Fruit fly (Drosophila melanogaster) whole organism, embryonic: ENCODE data around the gene Pink1.

ENCODE experiments used
- Blimp-1 ChIP-seq: fragments of 200-800 bp; sonication (Bioruptor generic); optimal IDR thresholded peaks from 3 replicates; lab custom pipeline; 2018; ENCODE audit warnings: missing biosample characterization, missing genetic modification characterization, mild to moderate bottlenecking, moderate library complexity, missing genetic modification reagents
- CG1024 ChIP-seq: fragments of 200-800 bp; sonication (Bioruptor generic); IDR thresholded peaks from 2 replicates; pipeline ENCODE4 v1.3.6; 2022; ENCODE audit warnings: missing biosample characterization, missing genetic modification characterization
- CG11504 ChIP-seq: fragments of 200-800 bp; sonication (Bioruptor generic); optimal IDR thresholded peaks from 3 replicates; lab custom pipeline; 2019; ENCODE audit warnings: missing biosample characterization, mild to moderate bottlenecking, missing genetic modification characterization, moderate library complexity
- CG12659 ChIP-seq: fragments of 200-800 bp; sonication (Bioruptor generic); optimal IDR thresholded peaks from 3 replicates; lab custom pipeline; 2017; ENCODE audit warnings: mild to moderate bottlenecking, missing biosample characterization, missing genetic modification reagents, missing genetic modification characterization
- CG13296 ChIP-seq: fragments of 200-800 bp; sonication (Bioruptor generic); optimal IDR thresholded peaks from 3 replicates; lab custom pipeline; 2018; ENCODE audit warnings: missing biosample characterization, mild to moderate bottlenecking, missing genetic modification characterization
- CG13624 ChIP-seq: fragments of 200-800 bp; sonication (Bioruptor generic); optimal IDR thresholded peaks from 2 replicates; lab custom pipeline; 2016; ENCODE audit warnings: missing biosample characterization, missing genetic modification characterization
- CG15011 ChIP-seq: fragments of 200-800 bp; sonication (Bioruptor generic); optimal IDR thresholded peaks from 3 replicates; lab custom pipeline; 2018; ENCODE audit warnings: missing biosample characterization, mild to moderate bottlenecking, missing genetic modification characterization
- CG15073 ChIP-seq: fragments of 200-800 bp; sonication (Bioruptor generic); optimal IDR thresholded peaks from 2 replicates; lab custom pipeline; 2016; ENCODE audit warnings: missing biosample characterization, missing genetic modification characterization
- CG15514 ChIP-seq: fragments of 200-800 bp; sonication (Bioruptor generic); optimal IDR thresholded peaks from 3 replicates; lab custom pipeline; 2017; ENCODE audit warnings: missing biosample characterization, missing genetic modification characterization, mild to moderate bottlenecking, moderate library complexity, missing genetic modification reagents
- CG17568 ChIP-seq: fragments of 200-800 bp; sonication (Bioruptor generic); optimal IDR thresholded peaks from 2 replicates; lab custom pipeline; 2018; ENCODE audit warnings: missing biosample characterization, mild to moderate bottlenecking, missing genetic modification characterization, moderate library complexity
- CG2678 ChIP-seq: fragments of 200-800 bp; sonication (Bioruptor generic); optimal IDR thresholded peaks from 3 replicates; lab custom pipeline; 2019; ENCODE audit warnings: missing biosample characterization, mild to moderate bottlenecking, missing genetic modification characterization, moderate library complexity
- CG31441 ChIP-seq: fragments of 200-800 bp; sonication (Bioruptor generic); IDR thresholded peaks from 2 replicates; pipeline ENCODE4 v1.3.6; 2022; ENCODE audit warnings: missing biosample characterization, missing genetic modification characterization
- CG32772 ChIP-seq: fragments of 200-800 bp; sonication (Bioruptor generic); IDR thresholded peaks from 2 replicates; pipeline ENCODE4 v1.3.6; 2022; ENCODE audit warnings: missing biosample characterization, missing genetic modification characterization
- CG3281 ChIP-seq: fragments of 200-800 bp; sonication (Bioruptor generic); optimal IDR thresholded peaks from 3 replicates; lab custom pipeline; 2017; ENCODE audit warnings: missing biosample characterization, mild to moderate bottlenecking, missing genetic modification characterization
- CG3726 ChIP-seq: fragments of 200-800 bp; sonication (Bioruptor generic); IDR thresholded peaks from 3 replicates; pipeline ENCODE4, ENCODE4 v1.3.6; 2022; ENCODE audit warnings: missing biosample characterization, missing genetic modification characterization
- CG4404 ChIP-seq: fragments of 200-800 bp; sonication (Bioruptor generic); IDR thresholded peaks from 2 replicates; pipeline ENCODE4 v1.3.6; 2022; ENCODE audit warnings: missing biosample characterization, missing genetic modification characterization
- CG6254 ChIP-seq: fragments of 200-800 bp; sonication (Bioruptor generic); optimal IDR thresholded peaks from 3 replicates; lab custom pipeline; 2017; ENCODE audit warnings: mild to moderate bottlenecking, missing biosample characterization, missing genetic modification reagents, missing genetic modification characterization
- CG6654 ChIP-seq: fragments of 200-800 bp; sonication (Bioruptor generic); optimal IDR thresholded peaks from 2 replicates; lab custom pipeline; 2017; ENCODE audit warnings: missing biosample characterization, mild to moderate bottlenecking, missing genetic modification characterization
- CG6765 ChIP-seq: fragments of 200-800 bp; sonication (Bioruptor generic); optimal IDR thresholded peaks from 3 replicates; lab custom pipeline; 2017; ENCODE audit warnings: missing biosample characterization, mild to moderate bottlenecking, missing genetic modification characterization
- CG9609 ChIP-seq: fragments of 200-800 bp; sonication (Bioruptor generic); optimal IDR thresholded peaks from 3 replicates; lab custom pipeline; 2016; ENCODE audit warnings: missing biosample characterization, missing genetic modification characterization
- CHES-1-like ChIP-seq: fragments of 200-800 bp; sonication (Bioruptor generic); optimal IDR thresholded peaks from 2 replicates; lab custom pipeline; 2016; ENCODE audit warnings: missing biosample characterization, missing genetic modification characterization
- Dad ChIP-seq: fragments of 200-800 bp; sonication (Bioruptor generic); optimal IDR thresholded peaks from 3 replicates; lab custom pipeline; 2016; ENCODE audit warnings: missing biosample characterization, missing genetic modification characterization
- E2f1 ChIP-seq: fragments of 200-800 bp; sonication (Bioruptor generic); IDR thresholded peaks from 2 replicates; pipeline ENCODE4 v1.3.6; 2022; ENCODE audit warnings: missing biosample characterization, missing genetic modification characterization
- Eip74EF ChIP-seq, 2 experiments: fragments of 200-800 bp in 1 of 2; fragments of >200 bp in 1 of 2; sonication (Bioruptor generic) in 1 of 2; optimal IDR thresholded peaks; 2 replicates each; lab custom pipeline; 2017 to 2019; ENCODE audit warnings: missing biosample characterization in 2 of 2, missing genetic modification characterization in 2 of 2, mild to moderate bottlenecking in 1 of 2, moderate library complexity in 1 of 2
- Elba2 ChIP-seq: fragments of 200-800 bp; sonication (Bioruptor generic); optimal IDR thresholded peaks from 3 replicates; lab custom pipeline; 2016; ENCODE audit warnings: missing biosample characterization, missing genetic modification characterization
- Gug ChIP-seq: fragments of 200-800 bp; sonication (Bioruptor generic); IDR thresholded peaks from 4 replicates; pipeline ENCODE4 v1.3.6; 2022; ENCODE audit warnings: missing biosample characterization, missing genetic modification characterization
- HmgD ChIP-seq: fragments of 200-800 bp; sonication (Bioruptor generic); optimal IDR thresholded peaks from 3 replicates; lab custom pipeline; 2016; ENCODE audit warnings: missing biosample characterization, missing genetic modification characterization
- Kr ChIP-seq: fragments of 200-800 bp; sonication (Bioruptor generic); optimal IDR thresholded peaks from 2 replicates; lab custom pipeline; 2017; ENCODE audit warnings: missing biosample characterization, mild to moderate bottlenecking, missing genetic modification characterization
- Lpt ChIP-seq: fragments of >200 bp; optimal IDR thresholded peaks from 2 replicates; lab custom pipeline; 2018; ENCODE audit warnings: missing biosample characterization, missing genetic modification characterization
- MTF-1 ChIP-seq: fragments of 200-800 bp; sonication (Bioruptor generic); optimal IDR thresholded peaks from 2 replicates; lab custom pipeline; 2018; ENCODE audit warnings: missing biosample characterization, mild to moderate bottlenecking, missing genetic modification characterization, borderline replicate concordance
- Mrtf ChIP-seq: fragments of 200-800 bp; sonication (Bioruptor generic); IDR thresholded peaks from 3 replicates; pipeline ENCODE4 v1.3.6; 2022; ENCODE audit warnings: missing biosample characterization, missing genetic modification characterization
- Myb ChIP-seq: fragments of 200-800 bp; sonication (Bioruptor generic); optimal IDR thresholded peaks from 2 replicates; lab custom pipeline; 2016; ENCODE audit warnings: missing biosample characterization, missing genetic modification characterization
- NK7.1 ChIP-seq: fragments of 200-800 bp; sonication (Bioruptor generic); optimal IDR thresholded peaks from 3 replicates; lab custom pipeline; 2016; ENCODE audit warnings: missing biosample characterization, missing genetic modification characterization
- Sox100B ChIP-seq: fragments of 200-800 bp; sonication (Bioruptor generic); optimal IDR thresholded peaks from 3 replicates; lab custom pipeline; 2018; ENCODE audit warnings: missing biosample characterization, mild to moderate bottlenecking, missing genetic modification characterization
- Ssrp ChIP-seq: fragments of 200-800 bp; sonication (Bioruptor generic); optimal IDR thresholded peaks from 2 replicates; lab custom pipeline; 2018; ENCODE audit warnings: missing biosample characterization, mild to moderate bottlenecking, missing genetic modification characterization, moderate library complexity
- TFAM ChIP-seq: fragments of 200-800 bp; sonication (Bioruptor generic); optimal IDR thresholded peaks from 2 replicates; lab custom pipeline; 2017; ENCODE audit warnings: missing biosample characterization, missing genetic modification characterization, inconsistent platforms
- ac ChIP-seq: fragments of 200-800 bp; sonication (Bioruptor generic); optimal IDR thresholded peaks from 3 replicates; lab custom pipeline; 2017; ENCODE audit warnings: missing biosample characterization, mild to moderate bottlenecking, missing genetic modification characterization
- al ChIP-seq: fragments of 200-800 bp; sonication (Bioruptor generic); IDR thresholded peaks from 2 replicates; pipeline ENCODE4 v1.3.6; 2022; ENCODE audit warnings: missing biosample characterization, missing genetic modification characterization
- bbx ChIP-seq: fragments of 200-800 bp; sonication (Bioruptor generic); IDR thresholded peaks from 2 replicates; pipeline ENCODE4 v1.3.6; 2022; ENCODE audit warnings: missing biosample characterization, missing genetic modification characterization; ENCODE audit not compliant: partially characterized antibody
- btn ChIP-seq: fragments of 200-800 bp; sonication (Bioruptor generic); optimal IDR thresholded peaks from 2 replicates; lab custom pipeline; 2016; ENCODE audit warnings: missing biosample characterization, missing genetic modification characterization
- danr ChIP-seq: fragments of 200-800 bp; sonication (Bioruptor generic); IDR thresholded peaks from 2 replicates; pipeline ENCODE4 v1.3.6; 2022; ENCODE audit warnings: missing biosample characterization, missing genetic modification characterization
- ewg ChIP-seq: fragments of 200-800 bp; sonication (Bioruptor generic); optimal IDR thresholded peaks from 3 replicates; lab custom pipeline; 2017; ENCODE audit warnings: mild to moderate bottlenecking, missing biosample characterization, missing genetic modification reagents, missing genetic modification characterization
- gce ChIP-seq: fragments of 200-800 bp; sonication (Bioruptor generic); IDR thresholded peaks from 3 replicates; pipeline ENCODE4 v1.3.6; 2022; ENCODE audit warnings: missing biosample characterization, missing genetic modification characterization
- nerfin-1 ChIP-seq: fragments of 200-800 bp; sonication (Bioruptor generic); optimal IDR thresholded peaks from 3 replicates; lab custom pipeline; 2019; ENCODE audit warnings: missing biosample characterization, mild to moderate bottlenecking, missing genetic modification characterization, moderate library complexity
- sc ChIP-seq, 3 experiments: fragments of >200 bp in 2 of 3; fragments of 200-800 bp in 1 of 3; sonication (Bioruptor generic) in 1 of 3; optimal IDR thresholded peaks; 2 replicates in 2 of 3; 3 replicates in 1 of 3; lab custom pipeline; 2017; ENCODE audit warnings: mild to moderate bottlenecking in 1 of 3, missing biosample characterization in 1 of 3, missing genetic modification characterization in 1 of 3, missing genetic modification reagents in 1 of 3
- sisA ChIP-seq: fragments of 200-800 bp; sonication (Bioruptor generic); IDR thresholded peaks from 2 replicates; pipeline ENCODE4 v1.3.6; 2022; ENCODE audit warnings: missing biosample characterization, missing genetic modification characterization
- trh ChIP-seq: fragments of 200-800 bp; sonication (Bioruptor generic); optimal IDR thresholded peaks from 2 replicates; lab custom pipeline; 2016; ENCODE audit warnings: missing biosample characterization, missing genetic modification characterization
- vfl ChIP-seq: fragments of 200-800 bp; sonication (Bioruptor generic); optimal IDR thresholded peaks from 2 replicates; lab custom pipeline; 2016; ENCODE audit warnings: missing biosample characterization, missing genetic modification characterization
- wdn ChIP-seq: fragments of 200-800 bp; sonication (Bioruptor generic); IDR thresholded peaks from 2 replicates; pipeline ENCODE4 v1.3.6; 2022; ENCODE audit warnings: missing biosample characterization, missing genetic modification characterization
- z ChIP-seq: fragments of 200-800 bp; sonication (Bioruptor generic); IDR thresholded peaks from 3 replicates; pipeline ENCODE4 v1.3.6; 2022; ENCODE audit warnings: missing biosample characterization, missing genetic modification characterization
- zf30C ChIP-seq: fragments of 200-800 bp; sonication (Bioruptor generic); optimal IDR thresholded peaks from 3 replicates; lab custom pipeline; 2018; ENCODE audit warnings: missing biosample characterization, mild to moderate bottlenecking, missing genetic modification characterization

The Pink1 gene

DNA sequence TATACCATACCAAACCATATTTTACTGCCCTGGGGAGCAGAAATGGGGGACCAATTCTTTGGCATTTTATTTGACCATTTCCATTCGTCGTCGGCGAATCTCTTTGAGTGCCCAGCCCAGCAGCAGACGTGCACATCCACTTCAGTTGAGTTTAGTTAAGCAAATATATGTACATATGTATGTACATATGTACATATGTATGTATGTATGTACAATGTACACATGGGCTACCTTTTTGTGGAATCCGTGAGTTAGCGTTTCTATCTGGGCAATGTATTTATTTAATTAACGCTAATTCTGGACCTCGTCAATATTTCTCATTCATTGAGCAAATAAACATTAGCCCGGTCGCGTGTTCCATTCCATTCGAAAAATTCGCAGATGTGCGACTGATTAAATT is 36.4 kb downstream of the Pink1 start (continued):
- TF ChIP-seq gce (peak; percentile 61; the same call in 1 of the 3 replicates), Eip74EF (GFP tag; optimal IDR thresholded peaks at IDR 0.05; lab: Kevin White, UChicago) (no peak), Lpt (no peak), MTF-1 (GFP tag; lab: Kevin White, UChicago) (peak; percentile 2), wdn (GFP tag; lab: Robert Waterston, UW) (no peak), zf30C (GFP tag; lab: Kevin White, UChicago) (no peak), CG13624 (GFP tag; lab: Kevin White, UChicago) (no peak), CG32772 (GFP tag; lab: Robert Waterston, UW) (no peak), CG31441 (GFP tag; lab: Robert Waterston, UW) (no peak), Mrtf (GFP tag; lab: Robert Waterston, UW) (0 out of 3 replicates have a peak, but pooled peaks have one; percentile 11), HmgD (GFP tag; lab: Kevin White, UChicago) (no peak), Myb (GFP tag; lab: Kevin White, UChicago) (no peak), sc (optimal IDR thresholded peaks at IDR 0.05; lab: Kevin White, UChicago) (no peak), sc (GFP tag; optimal IDR thresholded peaks at IDR 0.05; lab: Kevin White, UChicago) (no peak), NK7.1 (GFP tag; lab: Kevin White, UChicago) (no peak), al (GFP tag; lab: Robert Waterston, UW) (peak; percentile 24; the same call in 1 of the 2 replicates), sisA (no peak), danr (no peak), Blimp-1 (GFP tag; lab: Kevin White, UChicago) (peak; percentile 25), nerfin-1 (tag; lab: Kevin White, UChicago) (peak; percentile 12), CG2678 (peak; percentile 45), CG3726 (no peak), ac (GFP tag; lab: Kevin White, UChicago) (no peak), CG17568 (GFP tag; lab: Kevin White, UChicago) (peak; percentile 24), Kr (no peak), CG6654 (no peak), z (GFP tag; lab: Robert Waterston, UW) (peak; percentile 50; the same call in 1 of the 3 replicates), CG13296 (peak; percentile 35), E2f1 (no peak), btn (GFP tag; lab: Kevin White, UChicago) (no peak), CG15011 (GFP tag; lab: Kevin White, UChicago) (no peak), CG15514 (GFP tag; lab: Kevin White, UChicago) (peak; percentile 27), Gug (no peak), CG1024 (GFP tag; lab: Robert Waterston, UW) (0 out of 2 replicates have a peak, but pooled peaks have one; percentile 11), CG3281 (peak; percentile 41), Dad (no peak), bbx (GFP tag; lab: Robert Waterston, UW) (no peak), Sox100B (GFP tag; lab: Kevin White, UChicago) (no peak), Ssrp (no peak), CG15073 (GFP tag; lab: Kevin White, UChicago) (no peak), CG9609 (GFP tag; lab: Kevin White, UChicago) (no peak), TFAM (GFP tag; lab: Kevin White, UChicago) (no peak), vfl (GFP tag; lab: Kevin White, UChicago) (no peak), ewg (GFP tag; lab: Kevin White, UChicago) (no peak), CG4404 (GFP tag; lab: Robert Waterston, UW) (no peak), CG11504 (no peak), trh (GFP tag; lab: Kevin White, UChicago) (no peak), CG12659 (GFP tag; lab: Kevin White, UChicago) (no peak), CG6765 (no peak), CHES-1-like (GFP tag; lab: Kevin White, UChicago) (no peak), CG6254 (GFP tag; lab: Kevin White, UChicago) (no peak), Elba2 (no peak)
